Fruit fly (Drosophila melanogaster): ENCODE data around the gene E5.

dm6 chr3R:13911314-13911713 is 36.6 kb upstream of the E5 start:
- TF ChIP-seq Pif1B (GFP tag; optimal IDR thresholded peaks at IDR 0.05) (no peak), Pif1A (GFP tag; optimal IDR thresholded peaks at IDR 0.05) (no peak), fd96Ca (GFP tag; IDR thresholded peaks at IDR 0.05) (no peak), CG4496 (GFP tag; IDR thresholded peaks at IDR 0.05) (no peak), CG34367 (tag; optimal IDR thresholded peaks at IDR 0.05) (no peak)

Data from whole organism, pupa.